Worm (Caenorhabditis elegans): ENCODE measurements around the gene adm-2.
A peak's percentile ranks its signal among the peaks of the same experiment; 100 is the strongest.

Gene adm-2

ce11 chrX:13647305-13647704 lies 40.5 kb upstream of the adm-2 start, which contains the start of gene C40C9.3:
C40C9.3 (plus strand) TSS chrX:13647605.
- TF ChIP-seq madf-2 (tag; optimal IDR thresholded peaks at IDR 0.05) (no peak), npax-4 (tag; optimal IDR thresholded peaks at IDR 0.05) (no peak), hlh-6 (tag; optimal IDR thresholded peaks at IDR 0.05) (no peak), rnt-1 (tag; optimal IDR thresholded peaks at IDR 0.05) (no peak)

ce11 chrX:13650799-13651198 lies 37.0 kb upstream of the adm-2 start, which contains the start of gene C40C9.4:
C40C9.4 (plus strand) TSS chrX:13651099.
- TF ChIP-seq nhr-11 (tag; optimal IDR thresholded peaks at IDR 0.05) = no peak
- no peak for TF ChIP-seq C38D4.7 (GFP tag; optimal IDR thresholded peaks at IDR 0.05)

ce11 chrX:13653573-13653972 lies 34.2 kb upstream of the adm-2 start:
- TF ChIP-seq nhr-232 (tag; optimal IDR thresholded peaks at IDR 0.05) (peak; percentile 37), tbx-2 (tag; optimal IDR thresholded peaks at IDR 0.05) (peak; percentile 43), nfya-1 (tag; optimal IDR thresholded peaks at IDR 0.05) (no peak), rnt-1 (tag; optimal IDR thresholded peaks at IDR 0.05) (no peak), pat-9 (tag; optimal IDR thresholded peaks at IDR 0.05) (peak; percentile 20), ets-4 (tag; optimal IDR thresholded peaks at IDR 0.05) (no peak), elt-2 (tag; optimal IDR thresholded peaks at IDR 0.05) (peak; percentile 53), ztf-16 (tag; optimal IDR thresholded peaks at IDR 0.05) (peak; percentile 36), unc-3 (GFP tag; conservative IDR thresholded peaks at IDR 0.05) (no peak), unc-3 (tag; optimal IDR thresholded peaks at IDR 0.05) (no peak), nhr-11 (tag; optimal IDR thresholded peaks at IDR 0.05) (no peak), fax-1 (tag; optimal IDR thresholded peaks at IDR 0.05) (no peak), che-1 (tag; optimal IDR thresholded peaks at IDR 0.05) (peak; percentile 47), sox-2 (GFP tag; IDR thresholded peaks at IDR 0.05) (peak; percentile 56; the same call in 1 of the 2 replicates), F13H6.1 (tag; optimal IDR thresholded peaks at IDR 0.05) (no peak), sdc-2 (tag; optimal IDR thresholded peaks at IDR 0.05) (peak; percentile 54), hlh-6 (tag; optimal IDR thresholded peaks at IDR 0.05) (peak; percentile 63), ceh-2 (tag; optimal IDR thresholded peaks at IDR 0.05) (no peak), dve-1 (tag; optimal IDR thresholded peaks at IDR 0.05) (no peak), syd-9 (tag; optimal IDR thresholded peaks at IDR 0.05) (no peak), sox-4 (tag; optimal IDR thresholded peaks at IDR 0.05) (peak; percentile 26), C38D4.7 (GFP tag; optimal IDR thresholded peaks at IDR 0.05) (peak; percentile 21), pqm-1 (tag; optimal IDR thresholded peaks at IDR 0.05) (no peak), lin-11 (tag; optimal IDR thresholded peaks at IDR 0.05) (peak; percentile 25), unc-86 (tag; optimal IDR thresholded peaks at IDR 0.05) (peak; percentile 46), odd-2 (tag; optimal IDR thresholded peaks at IDR 0.05) (peak; percentile 26), ceh-34 (tag; optimal IDR thresholded peaks at IDR 0.05) (no peak), pha-2 (tag; optimal IDR thresholded peaks at IDR 0.05) (peak; percentile 14), hlh-13 (GFP tag; optimal IDR thresholded peaks at IDR 0.05) (peak; percentile 41)

DNA sequence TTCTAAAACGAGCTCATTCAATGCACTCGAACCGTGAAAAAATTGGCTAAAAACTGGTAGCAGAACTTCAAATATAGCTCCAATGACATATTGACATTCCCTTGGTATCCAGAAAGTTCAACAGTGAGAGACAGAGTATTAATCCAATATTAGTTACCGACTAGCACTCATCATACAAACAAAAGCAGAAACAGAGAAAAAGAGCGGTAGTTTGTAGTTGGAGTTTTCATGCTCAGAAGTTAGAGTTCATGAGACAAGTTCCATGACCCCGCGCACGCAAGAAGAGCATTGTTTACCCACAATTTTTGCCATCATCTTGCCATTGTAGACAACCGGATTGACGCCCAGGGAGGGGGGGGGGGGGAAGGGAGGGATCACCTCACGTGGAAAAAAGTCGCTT lies 33.5 kb upstream of the adm-2 start:
- TF ChIP-seq sox-4 (tag; optimal IDR thresholded peaks at IDR 0.05) (no peak), pros-1 (tag; optimal IDR thresholded peaks at IDR 0.05) (no peak), mec-3 (tag; optimal IDR thresholded peaks at IDR 0.05; ENCODE audit: borderline replicate concordance) (no peak), K09A11.1 (tag; optimal IDR thresholded peaks at IDR 0.05; ENCODE audit: insufficient read depth) (no peak), pha-2 (tag; optimal IDR thresholded peaks at IDR 0.05) (no peak), sox-2 (GFP tag; IDR thresholded peaks at IDR 0.05) (no peak), C08G9.2 (tag; optimal IDR thresholded peaks at IDR 0.05) (no peak), ceh-34 (tag; optimal IDR thresholded peaks at IDR 0.05) (no peak), ceh-18 (tag; optimal IDR thresholded peaks at IDR 0.05) (no peak), elt-2 (tag; optimal IDR thresholded peaks at IDR 0.05) (no peak), hlh-15 (tag; optimal IDR thresholded peaks at IDR 0.05) (no peak), hlh-30 (tag; optimal IDR thresholded peaks at IDR 0.05; ENCODE audit: insufficient read depth) (no peak)

Data from whole organism, late embryonic.